Worm (Caenorhabditis elegans): Measurements from ENCODE around the gene pxd-1.

The pxd-1 gene

DNA sequence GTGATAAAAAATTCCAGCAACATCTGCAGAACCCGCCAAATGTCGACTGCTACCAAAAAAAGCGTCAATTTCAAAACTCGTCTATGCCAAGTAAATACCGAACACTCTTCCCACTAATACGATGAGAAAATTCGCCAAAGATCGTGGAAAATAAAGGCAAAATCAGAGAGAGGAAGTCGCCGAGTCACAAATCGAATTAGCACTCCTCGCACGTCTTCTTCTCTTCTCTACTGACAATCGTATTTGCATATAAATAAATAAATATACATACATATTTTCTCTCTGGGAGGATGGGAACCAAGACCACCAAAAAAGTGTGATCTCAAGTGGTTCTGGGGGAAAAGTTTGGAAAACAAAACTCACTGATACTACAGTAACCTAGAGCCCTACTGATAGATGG lies 35.5 kb upstream of the pxd-1 start:
- no peak for TF ChIP-seq tab-1 (GFP tag; IDR thresholded peaks at IDR 0.05)
- no peak for TF ChIP-seq ztf-29 (GFP tag; IDR thresholded peaks at IDR 0.05)
- no peak for TF ChIP-seq ztf-23 (GFP tag; IDR thresholded peaks at IDR 0.05)
- no peak for TF ChIP-seq klf-2 (GFP tag; conservative IDR thresholded peaks at IDR 0.05)
- no peak for TF ChIP-seq T22C8.4 (GFP tag; IDR thresholded peaks at IDR 0.05)
- no peak for TF ChIP-seq cog-1 (tag; optimal IDR thresholded peaks at IDR 0.05)
- TF ChIP-seq med-1 (GFP tag; optimal IDR thresholded peaks at IDR 0.05; ENCODE audit: insufficient read depth) = no peak
- TF ChIP-seq flt-1 (GFP tag; IDR thresholded peaks at IDR 0.05) = no peak
- TF ChIP-seq ref-1 (GFP tag; conservative IDR thresholded peaks at IDR 0.05) = no peak

DNA sequence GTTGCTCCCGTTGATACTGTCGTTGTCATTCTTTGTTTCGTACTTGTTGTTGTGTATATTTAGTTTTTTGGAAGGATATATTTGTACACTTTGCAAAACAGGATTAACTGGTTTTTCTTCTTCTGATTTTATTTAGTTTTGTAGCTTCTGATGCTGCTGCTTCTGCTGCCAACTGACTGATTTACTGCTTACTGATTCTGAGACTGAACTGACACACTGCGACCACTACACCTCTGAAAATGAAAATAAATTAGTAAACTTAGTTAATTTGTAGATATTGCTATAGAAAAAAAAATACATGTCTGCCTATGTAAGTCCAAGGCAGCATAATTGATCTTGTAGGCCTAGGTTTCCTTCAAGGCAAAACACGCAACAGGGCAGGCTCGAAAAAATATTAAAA lies 33.3 kb upstream of the pxd-1 start, which contains the start of gene R10E9.4:
Gene R10E9.4 (minus strand): TSS at position 101 of the 400 bp plus-strand sequence.
- TF ChIP-seq ref-1 (GFP tag; conservative IDR thresholded peaks at IDR 0.05) = no peak
- TF ChIP-seq cog-1 (tag; optimal IDR thresholded peaks at IDR 0.05) = no peak
- TF ChIP-seq klf-2 (GFP tag; conservative IDR thresholded peaks at IDR 0.05) = no peak
- TF ChIP-seq med-1 (GFP tag; optimal IDR thresholded peaks at IDR 0.05; ENCODE audit: insufficient read depth) = no peak
- no peak for TF ChIP-seq tab-1 (GFP tag; IDR thresholded peaks at IDR 0.05)

DNA sequence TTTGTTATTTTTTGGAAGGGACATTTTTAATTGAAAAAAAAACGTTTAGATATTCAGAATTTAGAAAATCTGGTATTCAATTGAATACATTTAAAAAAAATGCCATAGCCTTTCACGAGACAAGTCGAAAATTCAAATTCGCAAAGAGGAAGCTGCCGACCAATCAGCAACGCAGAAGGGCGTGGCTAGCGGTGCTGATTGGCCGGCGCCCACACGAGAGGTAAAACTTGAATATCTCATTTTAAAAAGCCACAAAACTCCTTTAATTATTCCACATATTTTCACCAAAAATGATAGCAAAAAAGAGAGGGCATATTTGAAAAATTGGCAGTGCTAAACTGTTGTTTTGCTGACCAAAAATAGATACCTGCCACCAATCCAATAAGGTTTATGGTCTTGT lies 31.4 kb upstream of the pxd-1 start:
- no peak for TF ChIP-seq cog-1 (tag; optimal IDR thresholded peaks at IDR 0.05)
- no peak for TF ChIP-seq flt-1 (GFP tag; IDR thresholded peaks at IDR 0.05)
- no peak for TF ChIP-seq ref-1 (GFP tag; conservative IDR thresholded peaks at IDR 0.05)
- TF ChIP-seq klf-2 (GFP tag; conservative IDR thresholded peaks at IDR 0.05) = no peak
- no peak for TF ChIP-seq tab-1 (GFP tag; IDR thresholded peaks at IDR 0.05)
- no peak for TF ChIP-seq ztf-29 (GFP tag; IDR thresholded peaks at IDR 0.05)
- no peak for TF ChIP-seq ztf-23 (GFP tag; IDR thresholded peaks at IDR 0.05)
- TF ChIP-seq med-1 (GFP tag; optimal IDR thresholded peaks at IDR 0.05; ENCODE audit: insufficient read depth) = no peak
- no peak for TF ChIP-seq T22C8.4 (GFP tag; IDR thresholded peaks at IDR 0.05)

DNA sequence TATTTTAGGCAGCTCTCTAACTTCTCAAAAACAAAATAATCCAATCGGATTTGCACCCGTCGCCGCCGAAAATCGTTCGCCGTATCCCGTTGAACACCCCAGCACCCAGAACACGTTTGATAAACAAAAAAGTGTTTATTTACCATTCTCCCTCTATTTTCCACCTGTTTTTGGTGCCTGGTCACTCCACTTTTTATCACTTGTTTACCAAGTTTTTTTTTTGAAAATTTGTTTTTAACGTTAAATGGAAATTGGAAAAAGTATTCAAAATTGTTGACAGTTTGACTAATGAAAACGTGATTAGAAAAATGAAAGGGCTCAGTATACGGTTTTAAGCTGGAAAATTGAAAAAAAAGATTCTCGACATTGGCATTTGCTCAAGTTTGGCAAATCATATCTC lies 30.9 kb upstream of the pxd-1 start:
- TF ChIP-seq ztf-23 (GFP tag; IDR thresholded peaks at IDR 0.05) (no peak), T22C8.4 (GFP tag; IDR thresholded peaks at IDR 0.05) (no peak), klf-2 (GFP tag; conservative IDR thresholded peaks at IDR 0.05) (no peak), med-1 (GFP tag; optimal IDR thresholded peaks at IDR 0.05; ENCODE audit: insufficient read depth) (no peak), ztf-29 (GFP tag; IDR thresholded peaks at IDR 0.05) (no peak), tab-1 (GFP tag; IDR thresholded peaks at IDR 0.05) (no peak), flt-1 (GFP tag; IDR thresholded peaks at IDR 0.05) (no peak)

DNA sequence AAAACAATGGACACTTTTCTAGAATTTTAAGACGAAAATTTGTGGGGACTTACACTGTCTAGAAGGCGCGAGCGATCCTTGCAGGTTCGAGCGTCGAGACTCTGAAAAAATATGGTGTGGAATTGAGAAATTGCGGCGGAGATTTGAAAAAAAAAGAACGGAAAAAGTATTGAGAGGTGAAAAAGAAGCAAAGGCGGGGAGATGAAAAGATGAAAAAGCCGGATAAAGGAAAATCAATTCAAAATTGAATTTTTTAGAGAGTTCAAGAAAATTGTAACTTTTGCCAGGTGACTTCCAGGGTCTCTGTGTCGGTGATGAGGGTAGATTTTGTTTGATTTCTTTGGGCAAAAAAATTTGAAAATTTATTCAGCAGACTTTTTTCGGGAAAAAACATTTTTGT lies 29.7 kb upstream of the pxd-1 start, which contains the start of gene msi-1:
Gene msi-1 (minus strand): TSS at position 101 of the 400 bp plus-strand sequence.
- TF ChIP-seq T22C8.4 (GFP tag; IDR thresholded peaks at IDR 0.05) (no peak), ztf-23 (GFP tag; IDR thresholded peaks at IDR 0.05) (no peak)

DNA sequence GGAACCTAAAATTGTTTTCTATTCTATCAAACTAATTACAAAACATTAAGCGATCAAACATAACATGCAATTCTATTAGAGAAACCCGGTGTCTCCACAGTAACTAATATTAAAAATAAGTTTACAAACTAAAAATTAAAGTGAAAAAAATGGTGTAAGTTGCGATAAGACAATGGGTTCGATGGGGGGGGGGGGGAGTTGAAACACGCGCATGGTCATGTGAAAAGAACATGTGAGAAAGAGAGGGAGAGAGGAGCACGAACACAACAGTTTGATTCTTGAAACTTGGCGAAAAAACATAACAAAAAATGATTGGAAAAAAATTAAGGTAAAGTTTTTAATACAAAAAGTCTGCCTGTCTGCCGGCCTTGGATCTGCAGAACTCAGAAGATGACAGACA lies 28.9 kb upstream of the pxd-1 start:
- TF ChIP-seq med-1 (GFP tag; optimal IDR thresholded peaks at IDR 0.05; ENCODE audit: insufficient read depth) (no peak), ref-1 (GFP tag; conservative IDR thresholded peaks at IDR 0.05) (no peak), flt-1 (GFP tag; IDR thresholded peaks at IDR 0.05) (no peak), cog-1 (tag; optimal IDR thresholded peaks at IDR 0.05) (no peak), ztf-29 (GFP tag; IDR thresholded peaks at IDR 0.05) (no peak), klf-2 (GFP tag; conservative IDR thresholded peaks at IDR 0.05) (no peak), T22C8.4 (GFP tag; IDR thresholded peaks at IDR 0.05) (no peak), tab-1 (GFP tag; IDR thresholded peaks at IDR 0.05) (no peak), ztf-23 (GFP tag; IDR thresholded peaks at IDR 0.05) (no peak)

DNA sequence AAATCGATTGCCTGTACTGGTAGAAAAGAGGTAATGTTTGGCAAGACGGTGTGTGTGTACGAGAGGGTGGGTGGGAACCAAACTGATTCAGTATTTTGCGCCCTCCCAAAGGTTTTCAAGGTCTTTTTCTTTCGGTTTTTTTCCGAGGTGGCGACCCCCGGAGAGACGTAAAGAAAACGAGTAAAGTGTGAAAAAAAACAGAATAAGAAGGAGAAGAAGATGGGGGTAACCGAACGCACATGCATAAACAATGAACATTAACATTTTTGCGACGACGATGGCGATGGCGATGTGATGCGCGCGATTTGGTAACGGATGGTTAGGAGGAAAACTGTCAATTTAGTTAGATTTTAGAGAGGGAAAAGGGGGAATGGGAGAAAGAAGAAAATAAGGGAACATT lies 27.5 kb upstream of the pxd-1 start:
- TF ChIP-seq klf-2 (GFP tag; conservative IDR thresholded peaks at IDR 0.05) = no peak
- no peak for TF ChIP-seq cog-1 (tag; optimal IDR thresholded peaks at IDR 0.05)
- TF ChIP-seq ztf-23 (GFP tag; IDR thresholded peaks at IDR 0.05) = no peak
- no peak for TF ChIP-seq ref-1 (GFP tag; conservative IDR thresholded peaks at IDR 0.05)
- TF ChIP-seq ztf-29 (GFP tag; IDR thresholded peaks at IDR 0.05) = no peak
- TF ChIP-seq flt-1 (GFP tag; IDR thresholded peaks at IDR 0.05) = no peak
- no peak for TF ChIP-seq T22C8.4 (GFP tag; IDR thresholded peaks at IDR 0.05)
- TF ChIP-seq tab-1 (GFP tag; IDR thresholded peaks at IDR 0.05) = no peak
- TF ChIP-seq med-1 (GFP tag; optimal IDR thresholded peaks at IDR 0.05; ENCODE audit: insufficient read depth) = no peak

DNA sequence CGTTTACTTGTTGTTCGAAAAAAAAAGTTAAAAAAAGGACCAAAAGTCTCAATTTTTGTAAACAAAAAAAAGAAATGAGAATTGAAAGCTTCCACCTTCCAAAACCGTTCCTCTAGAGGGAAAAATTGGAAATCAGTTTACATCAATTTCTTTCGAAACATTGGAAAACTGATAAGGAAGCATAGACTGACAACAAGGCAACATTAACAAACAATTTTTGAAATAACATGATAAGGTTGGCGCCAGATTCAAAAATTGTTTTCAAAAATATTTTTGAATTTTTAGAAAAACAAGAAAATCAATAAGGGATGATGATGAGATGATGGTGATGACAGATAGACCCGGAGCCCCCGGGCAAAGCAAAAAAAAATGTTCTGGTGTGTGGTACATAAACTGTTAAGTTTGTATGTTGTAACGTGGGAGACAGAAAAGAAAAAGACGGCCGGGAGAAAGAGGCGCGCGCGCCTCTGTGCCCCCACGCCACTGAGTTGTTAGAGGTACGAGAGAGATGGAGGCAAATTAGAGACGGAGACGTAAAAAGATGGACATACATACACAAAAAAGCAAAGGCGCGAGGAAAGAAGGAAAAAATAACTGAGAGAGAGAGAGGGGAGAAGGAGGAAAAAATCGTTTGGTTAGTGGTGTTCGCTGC lies 25.8 kb upstream of the pxd-1 start:
- no peak for TF ChIP-seq med-1 (GFP tag; optimal IDR thresholded peaks at IDR 0.05; ENCODE audit: insufficient read depth)
- no peak for TF ChIP-seq cog-1 (tag; optimal IDR thresholded peaks at IDR 0.05)
- no peak for TF ChIP-seq klf-2 (GFP tag; conservative IDR thresholded peaks at IDR 0.05)

DNA sequence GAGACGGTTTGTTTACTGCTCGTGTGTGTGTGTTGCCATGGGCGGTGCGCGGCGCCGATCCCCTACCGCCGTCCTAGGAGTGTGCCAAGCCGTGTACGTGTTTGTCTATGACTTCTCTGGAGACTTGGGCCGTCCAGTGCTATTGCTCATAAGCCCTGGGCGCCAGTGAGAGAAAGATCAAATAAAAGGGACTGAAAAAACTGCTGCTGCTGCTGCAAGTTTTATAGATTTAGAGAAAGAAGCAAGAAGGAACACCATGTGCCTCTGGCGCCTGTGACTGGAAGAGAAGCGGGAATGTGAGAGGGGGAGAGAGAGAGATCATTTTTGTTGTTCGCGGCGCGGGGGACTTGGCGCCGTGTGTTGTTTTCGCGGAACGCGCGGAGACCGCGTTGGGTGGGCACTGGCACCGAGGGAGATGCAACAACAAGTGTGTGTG lies 21.9 kb upstream of the pxd-1 start:
- TF ChIP-seq ztf-23 (GFP tag; IDR thresholded peaks at IDR 0.05) = no peak
- TF ChIP-seq tab-1 (GFP tag; IDR thresholded peaks at IDR 0.05) = no peak
- no peak for TF ChIP-seq klf-2 (GFP tag; conservative IDR thresholded peaks at IDR 0.05)
- TF ChIP-seq med-1 (GFP tag; optimal IDR thresholded peaks at IDR 0.05; ENCODE audit: insufficient read depth) = no peak

DNA sequence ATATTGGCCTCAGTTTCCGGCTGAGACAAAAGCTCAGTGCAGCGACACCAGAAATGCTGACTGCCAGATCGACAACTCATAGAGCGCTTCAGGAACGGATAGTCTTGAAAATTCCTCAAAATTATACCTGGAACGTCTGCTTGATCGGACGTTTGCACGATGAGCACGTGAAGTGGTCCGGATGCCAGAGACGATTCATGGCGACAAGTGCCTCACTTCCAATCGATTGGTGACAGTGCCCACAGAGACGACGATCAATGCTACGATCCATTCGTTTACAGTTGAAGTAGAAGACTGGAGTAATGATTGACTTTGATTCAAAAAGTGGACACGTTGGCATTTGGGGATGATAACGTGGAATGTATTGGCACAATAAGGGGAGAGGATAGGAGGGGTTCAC lies 19.6 kb upstream of the pxd-1 start, which contains the start of gene Y1A5A.1:
Gene Y1A5A.1 (minus strand): TSS at position 294 of the 400 bp plus-strand sequence.
- TF ChIP-seq tab-1 (GFP tag; IDR thresholded peaks at IDR 0.05) = no peak
- TF ChIP-seq ztf-23 (GFP tag; IDR thresholded peaks at IDR 0.05) = no peak
- no peak for TF ChIP-seq ref-1 (GFP tag; conservative IDR thresholded peaks at IDR 0.05)
- no peak for TF ChIP-seq T22C8.4 (GFP tag; IDR thresholded peaks at IDR 0.05)
- no peak for TF ChIP-seq med-1 (GFP tag; optimal IDR thresholded peaks at IDR 0.05; ENCODE audit: insufficient read depth)
- no peak for TF ChIP-seq flt-1 (GFP tag; IDR thresholded peaks at IDR 0.05)
- no peak for TF ChIP-seq klf-2 (GFP tag; conservative IDR thresholded peaks at IDR 0.05)
- TF ChIP-seq cog-1 (tag; optimal IDR thresholded peaks at IDR 0.05) = no peak
- no peak for TF ChIP-seq ztf-29 (GFP tag; IDR thresholded peaks at IDR 0.05)

All from whole organism, midembryonic.